Fruit fly (Drosophila melanogaster) S2 (cell line): ENCODE measurements around the gene unc-119.

ENCODE experiments used
- CG8478 ChIP-seq: fragments of >200 bp; optimal IDR thresholded peaks from 2 replicates; lab custom pipeline; 2018
- CTCF ChIP-seq, 2 experiments: fragments of >200 bp; optimal IDR thresholded peaks; 2 replicates each; lab custom pipeline; 2018

DNA sequence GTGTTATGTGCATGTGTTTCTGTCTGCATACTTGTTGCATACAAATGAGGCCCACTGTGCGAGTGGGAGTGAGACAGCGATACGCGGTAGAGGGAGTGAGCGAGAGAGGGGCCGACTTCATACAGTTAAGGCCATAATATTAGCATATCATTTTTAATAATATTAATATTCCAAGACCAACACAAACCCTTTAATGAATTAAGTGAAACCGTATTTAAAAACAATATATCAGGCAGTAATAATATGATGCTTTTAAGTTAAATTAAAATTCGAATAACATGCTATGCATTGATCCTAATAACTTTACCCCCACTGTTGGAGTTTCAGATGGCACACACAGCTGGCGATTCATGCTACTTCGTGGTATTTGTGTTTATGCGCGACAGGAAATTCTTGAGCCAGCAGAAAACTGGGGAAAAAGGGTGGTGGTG is 33.7 kb upstream of the unc-119 start:
- TF ChIP-seq CG8478 (lab: Kevin White, UChicago) (no peak), CTCF (optimal IDR thresholded peaks at IDR 0.05; lab: Kevin White, UChicago) (no peak)
